Worm (Caenorhabditis elegans) whole organism, L1 larva: ENCODE measurements around the gene lys-3.

ENCODE experiments used
- egl-13 ChIP-seq: sonication (generic microtip); optimal IDR thresholded peaks from 2 replicates; lab custom pipeline; 2016; ENCODE audit warnings: missing genotype, missing genetic modification reagents, missing genetic modification characterization, missing compliant biosample characterization
- fkh-10 ChIP-seq: sonication (generic microtip); optimal IDR thresholded peaks from 2 replicates; lab custom pipeline; 2017; ENCODE audit warnings: missing biosample characterization, missing genetic modification reagents, missing genetic modification characterization
- lin-39 ChIP-seq: fragments of 150-350 bp; optimal IDR thresholded peaks from 2 replicates; lab custom pipeline; 2014; ENCODE audit warnings: missing biosample characterization, missing genetic modification reagents, missing genetic modification characterization
- lir-3 ChIP-seq: sonication (generic microtip); optimal IDR thresholded peaks from 2 replicates; lab custom pipeline; 2016; ENCODE audit warnings: mild to moderate bottlenecking, missing genetic modification characterization, moderate library complexity, missing compliant biosample characterization; ENCODE audit not compliant: poor library complexity
- nhr-77 ChIP-seq: fragments of 150-350 bp; optimal IDR thresholded peaks from 2 replicates; lab custom pipeline; 2014; ENCODE audit warnings: missing biosample characterization, missing genetic modification characterization
- nhr-85 ChIP-seq: sonication (generic microtip); peaks from one replicate; lab custom pipeline; 2016; ENCODE audit warnings: missing genetic modification characterization, inconsistent platforms, missing compliant biosample characterization
- pag-3 ChIP-seq: sonication (generic microtip); optimal IDR thresholded peaks from 2 replicates; lab custom pipeline; 2017; ENCODE audit warnings: missing genetic modification characterization, mild to moderate bottlenecking, missing compliant biosample characterization, antibody characterized with exemption, borderline replicate concordance; ENCODE audit not compliant: insufficient read depth
- unc-62 ChIP-seq: fragments of 150-350 bp; optimal IDR thresholded peaks from 2 replicates; lab custom pipeline; 2014; ENCODE audit warnings: missing biosample characterization, missing genetic modification reagents, missing genetic modification characterization

ce11 chrV:10237959-10238444 is 45.3 kb downstream of the lys-3 start:
- no peak for TF ChIP-seq fkh-10
- TF ChIP-seq nhr-77 (tag; lab: Kevin White, UChicago): no peak
- TF ChIP-seq lir-3 (tag; lab: Kevin White, UChicago): no peak
- TF ChIP-seq unc-62 (GFP tag; lab: Kevin White, UChicago): no peak
- TF ChIP-seq pag-3 (tag; lab: Kevin White, UChicago): no peak
- TF ChIP-seq egl-13 (tag; lab: Kevin White, UChicago): no peak
- TF ChIP-seq lin-39 (tag; lab: Kevin White, UChicago): no peak
- TF ChIP-seq nhr-85 (tag; lab: Kevin White, UChicago): peak; percentile 53
